Fruit fly (Drosophila melanogaster) whole organism, wandering third instar larva: ENCODE data around the gene red.

ENCODE experiments used
- Abd-B ChIP-seq: fragments of >200 bp; optimal IDR thresholded peaks from 2 replicates; lab custom pipeline; 2017; ENCODE audit warnings: missing biosample characterization, missing genetic modification characterization
- CG32264 ChIP-seq: fragments of 200-800 bp; sonication (Bioruptor generic); optimal IDR thresholded peaks from 2 replicates; lab custom pipeline; 2016; ENCODE audit warnings: missing biosample characterization, missing genetic modification characterization
- CG9705 ChIP-seq: fragments of 200-800 bp; sonication (Bioruptor generic); optimal IDR thresholded peaks from 2 replicates; lab custom pipeline; 2018; ENCODE audit warnings: missing biosample characterization, mild to moderate bottlenecking, missing genetic modification characterization
- Dif ChIP-seq: fragments of 200-275, 200-300 bp; sonication (Bioruptor generic); optimal IDR thresholded peaks from 2 replicates; lab custom pipeline; 2018; ENCODE audit warnings: missing biosample characterization, missing genetic modification characterization; ENCODE audit not compliant: partially characterized antibody
- GATAd ChIP-seq: sonication (Bioruptor generic); optimal IDR thresholded peaks from 2 replicates; lab custom pipeline; 2016; ENCODE audit warnings: missing biosample characterization, missing genetic modification characterization
- HLH106 ChIP-seq: fragments of 200-800 bp; optimal IDR thresholded peaks from 3 replicates; lab custom pipeline; 2019; ENCODE audit warnings: missing biosample characterization, mild to moderate bottlenecking, missing genetic modification characterization, moderate library complexity
- Hnf4 ChIP-seq: fragments of 200-800 bp; sonication (Bioruptor generic); optimal IDR thresholded peaks from 2 replicates; lab custom pipeline; 2016; ENCODE audit warnings: missing biosample characterization, mild to moderate bottlenecking, missing genetic modification characterization
- Hr78 ChIP-seq: fragments of >200 bp; optimal IDR thresholded peaks from 2 replicates; lab custom pipeline; 2017; ENCODE audit warnings: missing biosample characterization, missing genetic modification characterization
- Hr83 ChIP-seq: fragments of 200-300 bp; sonication (Bioruptor generic); optimal IDR thresholded peaks from 2 replicates; lab custom pipeline; 2016; ENCODE audit warnings: missing biosample characterization, mild to moderate bottlenecking, missing genetic modification characterization, moderate library complexity; ENCODE audit not compliant: poor library complexity, severe bottlenecking
- Jra ChIP-seq: sonication (Bioruptor generic); optimal IDR thresholded peaks from 2 replicates; lab custom pipeline; 2016; ENCODE audit warnings: missing biosample characterization, missing genetic modification characterization
- Mio ChIP-seq: sonication (Bioruptor generic); optimal IDR thresholded peaks from 2 replicates; lab custom pipeline; 2016; ENCODE audit warnings: missing biosample characterization, missing genetic modification characterization
- Myc ChIP-seq: fragments of >200 bp; optimal IDR thresholded peaks from 2 replicates; lab custom pipeline; 2017
- N ChIP-seq: fragments of >200 bp; optimal IDR thresholded peaks from 2 replicates; lab custom pipeline; 2018; ENCODE audit warnings: missing biosample characterization, missing external identifiers, missing genetic modification characterization
- OdsH ChIP-seq: fragments of 200-800 bp; sonication (Bioruptor generic); optimal IDR thresholded peaks from 2 replicates; lab custom pipeline; 2016; ENCODE audit warnings: missing biosample characterization, mild to moderate bottlenecking, missing genetic modification characterization
- Rel ChIP-seq, 2 experiments: fragments of 200-800 bp; sonication (Bioruptor generic) in 1 of 2; optimal IDR thresholded peaks; 2 replicates in 1 of 2; 3 replicates in 1 of 2; lab custom pipeline; 2016 to 2019; ENCODE audit warnings: mild to moderate bottlenecking in 2 of 2, missing biosample characterization in 2 of 2, missing genetic modification characterization in 2 of 2, moderate library complexity in 1 of 2
- Sp1 ChIP-seq: fragments of 200-800 bp; sonication (Bioruptor generic); optimal IDR thresholded peaks from 3 replicates; lab custom pipeline; 2019; ENCODE audit warnings: missing biosample characterization, mild to moderate bottlenecking, missing genetic modification characterization, moderate library complexity
- Vsx2 ChIP-seq: fragments of 200-300, 225-300 bp; sonication (Bioruptor generic); optimal IDR thresholded peaks from 2 replicates; lab custom pipeline; 2018; ENCODE audit warnings: missing biosample characterization, missing genetic modification characterization; ENCODE audit not compliant: partially characterized antibody
- brk ChIP-seq: fragments of 200-800 bp; sonication (Bioruptor generic); optimal IDR thresholded peaks from 2 replicates; lab custom pipeline; 2016; ENCODE audit warnings: missing biosample characterization, mild to moderate bottlenecking, missing genetic modification characterization
- dl ChIP-seq, 2 experiments: fragments of 175-275, 200-275 bp in 1 of 2; fragments of 200-275 bp in 1 of 2; sonication (Bioruptor generic); optimal IDR thresholded peaks; lab custom pipeline; 2018; ENCODE audit warnings: mild to moderate bottlenecking in 2 of 2, missing biosample characterization in 2 of 2, missing genetic modification characterization in 2 of 2, moderate library complexity in 2 of 2; ENCODE audit not compliant: partially characterized antibody in 2 of 2, insufficient read depth in 1 of 2
- dsf ChIP-seq: sonication (Bioruptor generic); optimal IDR thresholded peaks from 2 replicates; lab custom pipeline; 2016; ENCODE audit warnings: missing biosample characterization, missing genetic modification characterization, borderline replicate concordance
- ey ChIP-seq: fragments of 200-800 bp; sonication (Bioruptor generic); optimal IDR thresholded peaks from 2 replicates; lab custom pipeline; 2016; ENCODE audit warnings: missing biosample characterization, missing genetic modification characterization
- foxo ChIP-seq, 2 experiments: fragments of 200-800 bp; sonication (Bioruptor generic); optimal IDR thresholded peaks; 2 replicates in 1 of 2; 3 replicates in 1 of 2; lab custom pipeline; 2016 to 2017; ENCODE audit warnings: missing biosample characterization in 2 of 2, missing genetic modification characterization in 2 of 2
- fru ChIP-seq: fragments of 200-800 bp; sonication (Bioruptor generic); optimal IDR thresholded peaks from 3 replicates; lab custom pipeline; 2016; ENCODE audit warnings: missing biosample characterization, mild to moderate bottlenecking, missing genetic modification characterization
- h ChIP-seq: fragments of 200-800 bp; sonication (Bioruptor generic); optimal IDR thresholded peaks from 3 replicates; lab custom pipeline; 2016; ENCODE audit warnings: missing biosample characterization, mild to moderate bottlenecking, missing genetic modification characterization
- jim ChIP-seq: fragments of 175-275, 200-325 bp; sonication (Bioruptor generic); optimal IDR thresholded peaks from 2 replicates; lab custom pipeline; 2016; ENCODE audit warnings: missing biosample characterization, mild to moderate bottlenecking, missing genetic modification characterization
- lola ChIP-seq: fragments of >200 bp; optimal IDR thresholded peaks from 2 replicates; lab custom pipeline; 2017; ENCODE audit warnings: missing biosample characterization, missing genetic modification characterization
- pan ChIP-seq: fragments of >200 bp; optimal IDR thresholded peaks from 2 replicates; lab custom pipeline; 2017
- psq ChIP-seq: fragments of 200-800 bp; sonication (Bioruptor generic); optimal IDR thresholded peaks from 3 replicates; lab custom pipeline; 2017; ENCODE audit warnings: missing biosample characterization, mild to moderate bottlenecking, missing genetic modification characterization, moderate library complexity
- rgr ChIP-seq: fragments of 200-800 bp; sonication (Bioruptor generic); optimal IDR thresholded peaks from 3 replicates; lab custom pipeline; 2016; ENCODE audit warnings: missing biosample characterization, mild to moderate bottlenecking, missing genetic modification characterization
- sage ChIP-seq: fragments of 200-800 bp; sonication (Bioruptor generic); optimal IDR thresholded peaks from 2 replicates; lab custom pipeline; 2016; ENCODE audit warnings: missing biosample characterization, mild to moderate bottlenecking, missing genetic modification characterization
- sv ChIP-seq: fragments of 200-800 bp; sonication (Bioruptor generic); optimal IDR thresholded peaks from 3 replicates; lab custom pipeline; 2016; ENCODE audit warnings: missing biosample characterization, missing genetic modification characterization
- tai ChIP-seq: sonication (Bioruptor generic); optimal IDR thresholded peaks from 2 replicates; lab custom pipeline; 2016; ENCODE audit warnings: missing biosample characterization, missing genetic modification characterization
- usp ChIP-seq: fragments of >200 bp; optimal IDR thresholded peaks from 2 replicates; lab custom pipeline; 2017; ENCODE audit warnings: missing biosample characterization, missing genetic modification characterization

The red gene

DNA sequence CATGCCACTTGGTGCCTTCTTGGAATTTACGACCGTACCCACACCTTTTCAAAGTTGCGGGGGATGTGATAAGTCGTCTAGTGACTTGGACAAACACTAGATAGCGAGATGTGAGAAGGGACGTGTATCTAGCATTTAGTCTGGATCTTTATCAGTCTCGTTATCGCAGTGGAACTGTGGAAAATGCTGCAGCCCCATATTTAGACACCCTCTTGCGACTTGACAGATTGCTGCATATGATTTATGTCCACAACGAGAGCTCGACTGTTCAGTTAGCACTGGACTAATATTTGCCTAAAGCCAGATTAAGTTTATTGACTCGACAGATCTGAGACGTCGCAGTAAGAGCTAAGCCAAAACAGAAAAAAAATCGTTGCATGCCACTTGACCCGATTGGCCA is 11.0 kb downstream of the red start:
- TF ChIP-seq Hr78 (GFP tag; lab: Kevin White, UChicago) (no peak), rgr (GFP tag; lab: Kevin White, UChicago) (no peak), GATAd (GFP tag; lab: Kevin White, UChicago) (no peak), lola (no peak), brk (GFP tag; lab: Kevin White, UChicago) (no peak), Jra (GFP tag; lab: Kevin White, UChicago) (no peak), pan (lab: Kevin White, UChicago) (no peak), fru (GFP tag; lab: Kevin White, UChicago) (no peak), sv (GFP tag; lab: Kevin White, UChicago) (no peak), usp (GFP tag; lab: Kevin White, UChicago) (no peak), OdsH (GFP tag; lab: Kevin White, UChicago) (no peak), Mio (GFP tag; lab: Kevin White, UChicago) (no peak), HLH106 (tag; lab: Kevin White, UChicago) (no peak)

DNA sequence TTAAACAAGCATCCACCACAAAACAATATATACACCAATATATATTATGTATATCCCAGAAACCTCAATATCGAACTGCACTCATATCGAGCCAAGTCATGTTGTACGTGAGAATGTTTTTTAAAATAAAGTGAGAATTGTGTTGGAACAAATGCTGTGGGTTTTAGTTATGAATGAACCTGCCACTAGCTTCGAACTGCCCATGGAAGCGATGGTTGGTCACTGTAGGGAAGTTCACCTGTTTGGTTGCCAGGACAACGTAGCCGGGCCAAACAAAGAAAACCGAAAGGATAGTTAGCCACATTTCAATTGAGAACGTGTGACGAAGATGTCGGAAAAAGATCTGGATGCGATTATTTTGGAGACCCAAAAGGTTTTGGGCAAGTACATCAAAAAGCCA is 13.3 kb downstream of the red start, which contains the start of gene IFT54:
TSS of gene IFT54 (plus strand) at position 301 of the 400 bp plus-strand sequence.
- TF ChIP-seq foxo (GFP tag; optimal IDR thresholded peaks at IDR 0.05; lab: Kevin White, UChicago) (no peak), Rel (GFP tag; optimal IDR thresholded peaks at IDR 0.05; lab: Kevin White, UChicago) (no peak), Rel (tag; optimal IDR thresholded peaks at IDR 0.05; lab: Kevin White, UChicago) (no peak), HLH106 (tag; lab: Kevin White, UChicago) (no peak), Vsx2 (GFP tag; lab: Kevin White, UChicago) (no peak), Jra (GFP tag; lab: Kevin White, UChicago) (no peak), Mio (GFP tag; lab: Kevin White, UChicago) (no peak), sv (GFP tag; lab: Kevin White, UChicago) (no peak), dl (GFP tag; optimal IDR thresholded peaks at IDR 0.05; lab: Kevin White, UChicago; ENCODE audit: insufficient read depth in 1 of 2, partially characterized antibody in 2 of 2) (no peak), Sp1 (GFP tag; lab: Kevin White, UChicago) (no peak), OdsH (GFP tag; lab: Kevin White, UChicago) (no peak), dsf (no peak), ey (GFP tag; lab: Kevin White, UChicago) (no peak), pan (lab: Kevin White, UChicago) (no peak), GATAd (GFP tag; lab: Kevin White, UChicago) (no peak), Myc (no peak), lola (no peak), usp (GFP tag; lab: Kevin White, UChicago) (no peak), tai (GFP tag; lab: Kevin White, UChicago) (no peak), jim (GFP tag; lab: Kevin White, UChicago) (no peak)

dm6 chr3R:14307972-14308673 is 19.3 kb downstream of the red start:
- TF ChIP-seq Abd-B (GFP tag; lab: Kevin White, UChicago): peak; percentile 12
- TF ChIP-seq Hnf4 (GFP tag; lab: Kevin White, UChicago): no peak
- TF ChIP-seq Hr83: peak; percentile 52
- TF ChIP-seq N (GFP tag; lab: Kevin White, UChicago): peak; percentile 56
- no peak for TF ChIP-seq Jra (GFP tag; lab: Kevin White, UChicago)
- TF ChIP-seq Dif (GFP tag; lab: Kevin White, UChicago): no peak
- peak; percentile 83 for TF ChIP-seq Myc
- peak; percentile 86 for TF ChIP-seq Vsx2 (GFP tag; lab: Kevin White, UChicago)
- TF ChIP-seq lola: peak; percentile 21
- no peak for TF ChIP-seq sage (GFP tag; lab: Kevin White, UChicago)
- TF ChIP-seq h: no peak
- TF ChIP-seq, all 38 proteins: peak for 6

- TF ChIP-seq rgr (GFP tag; lab: Kevin White, UChicago): peak; percentile 32
- no peak for TF ChIP-seq Dif (GFP tag; lab: Kevin White, UChicago)
- TF ChIP-seq HLH106 (tag; lab: Kevin White, UChicago): peak; percentile 60
- TF ChIP-seq dsf: peak; percentile 25
- peak; percentile 45 for TF ChIP-seq Sp1 (GFP tag; lab: Kevin White, UChicago)
- TF ChIP-seq psq (GFP tag; lab: Kevin White, UChicago): peak; percentile 9
- TF ChIP-seq foxo (GFP tag; optimal IDR thresholded peaks at IDR 0.05; lab: Kevin White, UChicago): peak in 1 of 2 experiments; percentile 45
- peak; percentile 37 for TF ChIP-seq CG9705 (GFP tag; lab: Kevin White, UChicago)
- TF ChIP-seq CG32264 (GFP tag; lab: Kevin White, UChicago): no peak
- no peak for TF ChIP-seq Hr83
Observed at dm6 chr3R:14308801-14309217, 19.9 kb downstream of the red start, which contains the start of gene Polr2I. Gene Polr2I, plus strand, starts transcription at chr3R:14309089.
